Worm (Caenorhabditis elegans): ENCODE data around the gene Y53F4B.7.

ce11 chrII:14945518-14945917 lies 47.2 kb upstream of the Y53F4B.7 start:
- TF ChIP-seq crh-2 (tag; optimal IDR thresholded peaks at IDR 0.05) (no peak), unc-62 (GFP tag; optimal IDR thresholded peaks at IDR 0.05) (no peak), nhr-12 (tag; optimal IDR thresholded peaks at IDR 0.05) (no peak), sma-3 (GFP tag; optimal IDR thresholded peaks at IDR 0.05) (no peak)
